Worm (Caenorhabditis elegans) whole organism, mixed stage, embryonic: ENCODE data around the gene cpsf-2.

Source experiments
- lin-13 ChIP-seq: fragments of 150-350 bp; optimal IDR thresholded peaks from 2 replicates; lab custom pipeline; 2014; ENCODE audit warnings: missing biosample characterization, missing genetic modification characterization
- lsy-2 ChIP-seq: fragments of 150-350 bp; optimal IDR thresholded peaks from 2 replicates; lab custom pipeline; 2014; ENCODE audit warnings: missing biosample characterization, missing genetic modification characterization
- nhr-76 ChIP-seq: sonication (generic microtip); optimal IDR thresholded peaks from 2 replicates; lab custom pipeline; 2017; ENCODE audit warnings: missing biosample characterization, missing genetic modification characterization
- snpc-4 ChIP-seq: fragments of 150-350 bp; optimal IDR thresholded peaks from 2 replicates; lab custom pipeline; 2014; ENCODE audit warnings: missing biosample characterization, missing genetic modification characterization
- unc-62 ChIP-seq: fragments of 150-350 bp; optimal IDR thresholded peaks from 2 replicates; lab custom pipeline; 2014; ENCODE audit warnings: missing biosample characterization, missing genetic modification reagents, missing genetic modification characterization
- ztf-11 ChIP-seq: fragments of 150-350 bp; optimal IDR thresholded peaks from 2 replicates; lab custom pipeline; 2014; ENCODE audit warnings: missing biosample characterization, missing genetic modification characterization

ce11 chrV:7194818-7195217 lies 15.8 kb downstream of the cpsf-2 start:
- TF ChIP-seq unc-62 (no peak), ztf-11 (tag; lab: Kevin White, UChicago) (no peak), snpc-4 (tag; lab: Kevin White, UChicago) (no peak), nhr-76 (tag; lab: Kevin White, UChicago) (no peak), lsy-2 (no peak), lin-13 (no peak)
